Worm (Caenorhabditis elegans) whole organism, L3 larva: Measurements from ENCODE around the gene cyc-2.1.

ENCODE experiments used
- R02D3.7 ChIP-seq: fragments of 150-350 bp; optimal IDR thresholded peaks from 2 replicates; lab custom pipeline; 2014; ENCODE audit warnings: missing biosample characterization, missing genetic modification characterization
- ZK546.5 ChIP-seq: sonication (generic microtip); optimal IDR thresholded peaks from 2 replicates; lab custom pipeline; 2017; ENCODE audit warnings: missing biosample characterization, missing genetic modification characterization
- aly-2 ChIP-seq: fragments of 150-350 bp; optimal IDR thresholded peaks from 2 replicates; lab custom pipeline; 2014; ENCODE audit warnings: missing biosample characterization, missing genetic modification characterization
- ama-1 ChIP-seq: fragments of 150-350 bp; optimal IDR thresholded peaks from 2 replicates; lab custom pipeline; 2018
- ceh-16 ChIP-seq: sonication (generic microtip); optimal IDR thresholded peaks from 2 replicates; lab custom pipeline; 2017; ENCODE audit warnings: missing biosample characterization, missing genetic modification characterization
- ceh-28 ChIP-seq: fragments of 150-350 bp; optimal IDR thresholded peaks from 2 replicates; lab custom pipeline; 2014; ENCODE audit warnings: missing biosample characterization, missing genetic modification reagents, missing genetic modification characterization
- ceh-82 ChIP-seq: fragments of 150-350 bp; optimal IDR thresholded peaks from 2 replicates; lab custom pipeline; 2014; ENCODE audit warnings: missing biosample characterization, missing genetic modification characterization
- ceh-9 ChIP-seq: sonication (generic microtip); optimal IDR thresholded peaks from 2 replicates; lab custom pipeline; 2018; ENCODE audit warnings: missing biosample characterization, missing genetic modification characterization
- egl-27 ChIP-seq: sonication (generic microtip); optimal IDR thresholded peaks from 4 replicates; lab custom pipeline; 2017; ENCODE audit warnings: missing biosample characterization, missing genetic modification reagents, missing genetic modification characterization
- egl-5 ChIP-seq: fragments of 150-350 bp; optimal IDR thresholded peaks from 2 replicates; lab custom pipeline; 2017; ENCODE audit warnings: missing biosample characterization, missing genetic modification reagents, missing genetic modification characterization, inconsistent platforms
- elt-1 ChIP-seq: fragments of 150-350 bp; optimal IDR thresholded peaks from 2 replicates; lab custom pipeline; 2014; ENCODE audit warnings: missing biosample characterization, missing genetic modification characterization
- elt-2 ChIP-seq: sonication (generic microtip); optimal IDR thresholded peaks from 2 replicates; lab custom pipeline; 2016; ENCODE audit warnings: missing genetic modification reagents, mild to moderate bottlenecking, missing genetic modification characterization, missing compliant biosample characterization
- elt-3 ChIP-seq, 3 experiments: fragments of 150-350 bp in 1 of 3; sonication (generic microtip) in 2 of 3; optimal IDR thresholded peaks; 2 replicates in 2 of 3; 4 replicates in 1 of 3; lab custom pipeline; 2014 to 2017; ENCODE audit warnings: missing biosample characterization in 3 of 3, missing genetic modification characterization in 3 of 3
- eor-1 ChIP-seq, 2 experiments: fragments of 150-350 bp; optimal IDR thresholded peaks; 2 replicates each; lab custom pipeline; 2014 to 2018; ENCODE audit warnings: missing biosample characterization in 2 of 2, missing genetic modification characterization in 2 of 2
- fkh-10 ChIP-seq: sonication (generic microtip); optimal IDR thresholded peaks from 2 replicates; lab custom pipeline; 2017; ENCODE audit warnings: missing biosample characterization, missing genetic modification reagents, missing genetic modification characterization
- fkh-2 ChIP-seq: fragments of 150-350 bp; optimal IDR thresholded peaks from 2 replicates; lab custom pipeline; 2014; ENCODE audit warnings: missing biosample characterization, missing genetic modification reagents, missing genetic modification characterization
- fos-1 ChIP-seq: fragments of 150-350 bp; optimal IDR thresholded peaks from 2 replicates; lab custom pipeline; 2014; ENCODE audit warnings: missing biosample characterization, missing genetic modification characterization
- hmg-11 ChIP-seq: sonication (generic microtip); optimal IDR thresholded peaks from 2 replicates; lab custom pipeline; 2016; ENCODE audit warnings: missing genetic modification characterization, missing compliant biosample characterization
- lin-15B ChIP-seq: fragments of 150-350 bp; optimal IDR thresholded peaks from 2 replicates; lab custom pipeline; 2014; ENCODE audit warnings: missing biosample characterization, missing genetic modification characterization
- lin-39 ChIP-seq: fragments of 150-350 bp; optimal IDR thresholded peaks from 2 replicates; lab custom pipeline; 2018; ENCODE audit warnings: missing biosample characterization, missing genetic modification reagents, missing genetic modification characterization
- lsy-12 ChIP-seq: sonication (generic microtip); optimal IDR thresholded peaks from 2 replicates; lab custom pipeline; 2016; ENCODE audit warnings: mild to moderate bottlenecking, missing genetic modification characterization, missing compliant biosample characterization
- mdl-1 ChIP-seq: fragments of 150-350 bp; optimal IDR thresholded peaks from 2 replicates; lab custom pipeline; 2014; ENCODE audit warnings: missing biosample characterization, missing genetic modification characterization
- mml-1 ChIP-seq: fragments of 150-350 bp; sonication (generic microtip); optimal IDR thresholded peaks from 3 replicates; lab custom pipeline; 2014; ENCODE audit warnings: missing biosample characterization, missing genetic modification characterization
- nfya-1 ChIP-seq: sonication (generic microtip); optimal IDR thresholded peaks from 2 replicates; lab custom pipeline; 2017; ENCODE audit warnings: missing genetic modification characterization, mild to moderate bottlenecking, missing compliant biosample characterization, antibody characterized with exemption, moderate library complexity; ENCODE audit not compliant: insufficient read depth
- nhr-11 ChIP-seq: fragments of 150-350 bp; optimal IDR thresholded peaks from 2 replicates; lab custom pipeline; 2014; ENCODE audit warnings: missing biosample characterization, missing genetic modification characterization
- nhr-12 ChIP-seq: fragments of 150-350 bp; optimal IDR thresholded peaks from 2 replicates; lab custom pipeline; 2014; ENCODE audit warnings: missing biosample characterization, missing genetic modification characterization
- nhr-23 ChIP-seq: fragments of 150-350 bp; optimal IDR thresholded peaks from 2 replicates; lab custom pipeline; 2014; ENCODE audit warnings: missing biosample characterization, missing genetic modification reagents, missing genetic modification characterization
- nhr-237 ChIP-seq: fragments of 150-350 bp; optimal IDR thresholded peaks from 2 replicates; lab custom pipeline; 2014; ENCODE audit warnings: missing biosample characterization, missing genetic modification characterization
- nhr-25 ChIP-seq: sonication (generic microtip); optimal IDR thresholded peaks from 2 replicates; lab custom pipeline; 2017; ENCODE audit warnings: missing biosample characterization, missing genetic modification characterization
- nhr-28 ChIP-seq: fragments of 150-350 bp; optimal IDR thresholded peaks from 2 replicates; lab custom pipeline; 2014; ENCODE audit warnings: missing biosample characterization, missing genetic modification characterization
- nhr-43 ChIP-seq: sonication (generic microtip); optimal IDR thresholded peaks from 2 replicates; lab custom pipeline; 2016; ENCODE audit warnings: mild to moderate bottlenecking, missing genetic modification characterization, missing compliant biosample characterization; ENCODE audit not compliant: poor library complexity, severe bottlenecking
- nhr-67 ChIP-seq: fragments of 150-350 bp; optimal IDR thresholded peaks from 2 replicates; lab custom pipeline; 2014; ENCODE audit warnings: missing biosample characterization, missing genetic modification characterization
- nhr-76 ChIP-seq: fragments of 150-350 bp; sonication (generic microtip); optimal IDR thresholded peaks from 5 replicates; lab custom pipeline; 2014; ENCODE audit warnings: missing biosample characterization, missing genetic modification characterization
- nhr-77 ChIP-seq: fragments of 150-350 bp; optimal IDR thresholded peaks from 2 replicates; lab custom pipeline; 2014; ENCODE audit warnings: missing biosample characterization, missing genetic modification characterization
- pha-4 ChIP-seq: fragments of 150-350 bp; optimal IDR thresholded peaks from 2 replicates; lab custom pipeline; 2014; ENCODE audit warnings: missing biosample characterization, missing genetic modification reagents, missing genetic modification characterization
- pqm-1 ChIP-seq: fragments of 150-350 bp; optimal IDR thresholded peaks from 2 replicates; lab custom pipeline; 2017; ENCODE audit warnings: missing biosample characterization, missing genetic modification characterization, inconsistent platforms
- sea-2 ChIP-seq: fragments of 150-350 bp; sonication (generic microtip); optimal IDR thresholded peaks from 4 replicates; lab custom pipeline; 2014; ENCODE audit warnings: missing biosample characterization, missing genetic modification reagents, missing genetic modification characterization
- skn-1 ChIP-seq: fragments of 150-350 bp; optimal IDR thresholded peaks from 2 replicates; lab custom pipeline; 2014; ENCODE audit warnings: missing biosample characterization, missing genetic modification characterization
- snpc-4 ChIP-seq: fragments of 150-350 bp; optimal IDR thresholded peaks from 2 replicates; lab custom pipeline; 2014; ENCODE audit warnings: missing biosample characterization, missing genetic modification characterization
- unc-39 ChIP-seq: sonication (generic microtip); optimal IDR thresholded peaks from 4 replicates; lab custom pipeline; 2017; ENCODE audit warnings: missing biosample characterization, missing genetic modification characterization
- unc-62 ChIP-seq: fragments of 150-350 bp; sonication (generic microtip); optimal IDR thresholded peaks from 4 replicates; lab custom pipeline; 2014; ENCODE audit warnings: missing biosample characterization, missing genetic modification reagents, missing genetic modification characterization
- zag-1 ChIP-seq: fragments of 150-350 bp; optimal IDR thresholded peaks from 2 replicates; lab custom pipeline; 2014; ENCODE audit warnings: missing biosample characterization, missing genetic modification characterization
- ztf-11 ChIP-seq: fragments of 150-350 bp; optimal IDR thresholded peaks from 2 replicates; lab custom pipeline; 2014; ENCODE audit warnings: missing biosample characterization, missing genetic modification characterization
- ztf-4 ChIP-seq: fragments of 150-350 bp; optimal IDR thresholded peaks from 2 replicates; lab custom pipeline; 2014; ENCODE audit warnings: missing biosample characterization, missing genetic modification characterization

cyc-2.1 gene

DNA sequence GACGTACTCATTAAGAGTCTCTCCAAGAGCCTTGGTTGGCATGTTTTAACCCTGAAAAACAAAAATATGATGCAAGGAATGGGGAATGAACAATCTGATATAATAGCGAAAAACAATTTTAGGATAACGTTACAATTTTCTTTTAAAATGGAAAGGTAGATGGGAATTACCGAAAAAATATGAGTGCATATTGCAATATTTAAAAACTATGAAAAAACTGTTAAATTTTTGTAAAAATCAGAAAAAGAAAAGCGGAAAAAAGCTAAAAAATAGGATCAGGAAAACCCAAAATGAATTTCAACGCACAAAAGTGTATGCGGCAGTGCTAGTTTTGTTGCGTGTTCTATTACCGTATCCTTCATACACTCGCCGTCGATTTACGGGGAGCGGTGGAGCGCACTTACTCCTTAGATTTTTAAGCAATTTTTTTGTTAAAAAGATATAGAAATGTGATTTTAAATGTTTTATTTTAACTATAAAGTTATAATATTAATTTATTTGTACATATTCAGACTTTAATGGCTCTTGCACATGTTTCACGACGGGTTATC lies 991 bp upstream of the cyc-2.1 start, which contains the start of the genes rpl-20 and Y17G9B.5 (continued):
- peak; percentile 98 for TF ChIP-seq nhr-28 (tag; lab: Kevin White, UChicago)
- TF ChIP-seq mdl-1 (tag; lab: Kevin White, UChicago) = peak; percentile 31
- peak; percentile 94 for TF ChIP-seq egl-27 (tag; lab: Kevin White, UChicago)
- TF ChIP-seq fkh-2 = peak; percentile 83
- peak; percentile 85 for TF ChIP-seq sea-2 (GFP tag; lab: Kevin White, UChicago)
- no peak for TF ChIP-seq nhr-12 (tag; lab: Kevin White, UChicago)
- no peak for TF ChIP-seq eor-1 (tag; optimal IDR thresholded peaks at IDR 0.05; lab: Kevin White, UChicago)
- peak; percentile 42 for TF ChIP-seq unc-39 (tag; lab: Kevin White, UChicago)
- peak; percentile 39 for TF ChIP-seq nhr-237
- peak; percentile 100 for TF ChIP-seq nhr-23
- peak; percentile 98 for TF ChIP-seq egl-5 (tag; lab: Kevin White, UChicago)
- TF ChIP-seq elt-3 (tag; optimal IDR thresholded peaks at IDR 0.05; lab: Kevin White, UChicago) = peak; percentile 94 to 97 (median 94)
- TF ChIP-seq pqm-1 (tag; lab: Kevin White, UChicago) = peak; percentile 100
- peak; percentile 100 for TF ChIP-seq nhr-25 (tag; lab: Kevin White, UChicago)
- peak; percentile 98 for TF ChIP-seq ceh-28 (tag; lab: Kevin White, UChicago)

DNA sequence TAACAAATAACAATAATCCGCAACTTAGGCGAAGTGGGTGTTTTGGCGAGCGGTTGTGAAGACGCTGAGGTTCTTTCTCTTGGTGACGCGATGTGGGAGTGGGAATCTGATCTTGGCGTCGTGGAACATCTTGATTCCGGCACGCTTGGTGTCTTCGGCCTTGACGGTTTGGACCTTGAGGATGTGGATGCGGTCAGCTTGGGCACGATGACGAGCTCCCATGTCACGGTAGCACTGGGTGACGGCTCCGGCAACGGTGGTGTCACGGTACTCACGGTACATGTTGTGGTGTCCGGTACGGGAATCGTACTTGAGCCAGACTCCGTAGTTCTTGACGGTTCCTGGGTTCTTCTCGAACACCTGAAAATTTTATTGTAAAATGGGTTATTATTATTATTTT lies 343 bp upstream of the cyc-2.1 start:
- TF ChIP-seq nhr-28 (tag; lab: Kevin White, UChicago) = no peak
- no peak for TF ChIP-seq fos-1 (tag; lab: Kevin White, UChicago)
- no peak for TF ChIP-seq egl-5 (tag; lab: Kevin White, UChicago)
- TF ChIP-seq mml-1 (tag; lab: Kevin White, UChicago) = no peak
- no peak for TF ChIP-seq nhr-43 (tag; lab: Kevin White, UChicago)
- TF ChIP-seq elt-2 (tag; lab: Kevin White, UChicago) = no peak
- no peak for TF ChIP-seq fkh-10 (GFP tag; lab: Kevin White, UChicago)
- no peak for TF ChIP-seq ztf-11 (tag; lab: Kevin White, UChicago)
- no peak for TF ChIP-seq unc-62 (GFP tag; lab: Kevin White, UChicago)
- TF ChIP-seq elt-1 (tag; lab: Kevin White, UChicago) = no peak
- TF ChIP-seq eor-1 (tag; optimal IDR thresholded peaks at IDR 0.05; lab: Kevin White, UChicago) = no peak
- TF ChIP-seq nhr-76 (tag; lab: Kevin White, UChicago) = no peak
- no peak for TF ChIP-seq ztf-4
- no peak for TF ChIP-seq hmg-11
- TF ChIP-seq unc-39 (tag; lab: Kevin White, UChicago) = no peak
- no peak for TF ChIP-seq lin-39
- TF ChIP-seq pha-4 = no peak
- no peak for TF ChIP-seq lin-15B (tag; lab: Kevin White, UChicago)
- no peak for TF ChIP-seq nhr-12 (tag; lab: Kevin White, UChicago)
- TF ChIP-seq, all 47 proteins: peak for 0

DNA sequence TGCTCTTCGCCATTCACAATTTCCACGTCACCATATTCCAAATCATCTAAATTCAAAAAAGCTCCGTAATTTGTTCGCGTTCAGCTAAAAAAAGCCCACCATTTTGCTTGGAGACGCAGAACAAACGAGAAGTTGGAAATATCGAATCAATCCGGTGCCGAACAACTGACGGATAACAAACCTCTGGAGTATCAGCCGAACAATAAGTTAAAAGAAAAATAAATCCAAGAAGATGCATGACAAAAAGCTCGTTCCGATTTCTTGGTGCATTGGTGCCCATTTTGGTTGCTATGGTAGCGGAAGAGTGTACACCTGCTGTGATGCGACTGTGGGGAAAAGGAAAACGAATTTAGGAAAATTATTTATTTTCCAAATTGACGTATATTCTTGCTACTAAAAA lies 1.3 kb downstream of the cyc-2.1 start, which contains the start of gene tctn-1:
TSS of gene tctn-1 (minus strand) at position 280 of the 400 bp plus-strand sequence.
- no peak for TF ChIP-seq aly-2 (tag; lab: Kevin White, UChicago)
- TF ChIP-seq lin-15B (tag; lab: Kevin White, UChicago) = peak; percentile 16
- no peak for TF ChIP-seq ztf-4
- no peak for TF ChIP-seq egl-5 (tag; lab: Kevin White, UChicago)
- peak; percentile 36 for TF ChIP-seq R02D3.7 (tag; lab: Kevin White, UChicago)
- TF ChIP-seq nfya-1 (tag; lab: Kevin White, UChicago) = peak; percentile 24
- TF ChIP-seq elt-2 (tag; lab: Kevin White, UChicago) = no peak
- peak; percentile 65 for TF ChIP-seq ama-1
- TF ChIP-seq nhr-12 (tag; lab: Kevin White, UChicago) = no peak
- no peak for TF ChIP-seq fos-1 (tag; lab: Kevin White, UChicago)
- no peak for TF ChIP-seq fkh-2
- no peak for TF ChIP-seq nhr-67 (tag; lab: Kevin White, UChicago)

DNA sequence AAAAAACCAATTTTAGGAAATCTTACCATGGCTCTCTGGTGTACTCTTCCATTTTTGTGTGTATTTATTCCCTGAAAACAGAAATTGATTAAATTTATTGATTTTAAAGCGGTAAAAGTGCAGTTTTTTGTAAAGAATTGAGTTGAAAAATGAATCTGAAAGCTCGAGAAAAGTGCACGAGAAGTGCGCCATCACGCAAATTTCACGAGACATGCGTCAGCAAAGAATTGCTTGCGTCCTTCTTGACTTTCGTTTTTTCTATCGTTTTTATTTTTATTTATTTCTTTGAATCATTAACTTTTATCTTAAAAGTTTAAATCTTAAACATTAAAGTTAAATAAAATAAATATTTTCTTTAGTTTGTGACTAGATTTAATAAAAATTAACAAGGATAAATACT lies 3.4 kb downstream of the cyc-2.1 start, which contains the start of gene timm-17B.1:
TSS of gene timm-17B.1 (minus strand) at position 71 of the 400 bp plus-strand sequence.
- no peak for TF ChIP-seq nhr-76 (tag; lab: Kevin White, UChicago)
- TF ChIP-seq ceh-9 = no peak
- TF ChIP-seq nhr-11 (tag; lab: Kevin White, UChicago) = no peak
- no peak for TF ChIP-seq ceh-16 (tag; lab: Kevin White, UChicago)
- no peak for TF ChIP-seq fkh-2
- TF ChIP-seq ZK546.5 (tag; lab: Kevin White, UChicago) = no peak
- no peak for TF ChIP-seq nhr-67 (tag; lab: Kevin White, UChicago)
- TF ChIP-seq nhr-23 = peak; percentile 66
- no peak for TF ChIP-seq egl-27 (tag; lab: Kevin White, UChicago)
- peak; percentile 52 for TF ChIP-seq skn-1 (tag; lab: Kevin White, UChicago)
- TF ChIP-seq snpc-4 (tag; lab: Kevin White, UChicago) = peak; percentile 29
- no peak for TF ChIP-seq elt-1 (tag; lab: Kevin White, UChicago)
- no peak for TF ChIP-seq lin-39
- peak; percentile 13 for TF ChIP-seq nhr-25 (tag; lab: Kevin White, UChicago)
- TF ChIP-seq nhr-28 (tag; lab: Kevin White, UChicago) = no peak
- no peak for TF ChIP-seq unc-62 (GFP tag; lab: Kevin White, UChicago)
- peak; percentile 76 for TF ChIP-seq lin-15B (tag; lab: Kevin White, UChicago)
- no peak for TF ChIP-seq mdl-1 (tag; lab: Kevin White, UChicago)
- no peak for TF ChIP-seq ceh-82
- peak; percentile 73 for TF ChIP-seq R02D3.7 (tag; lab: Kevin White, UChicago)
- TF ChIP-seq zag-1 (tag; lab: Kevin White, UChicago) = no peak
- TF ChIP-seq unc-39 (tag; lab: Kevin White, UChicago) = no peak
- TF ChIP-seq nhr-12 (tag; lab: Kevin White, UChicago) = no peak
- peak; percentile 21 for TF ChIP-seq lsy-12 (tag; lab: Kevin White, UChicago)
- TF ChIP-seq ztf-11 (tag; lab: Kevin White, UChicago) = no peak
- no peak for TF ChIP-seq nhr-237
- TF ChIP-seq nhr-77 (tag; lab: Kevin White, UChicago) = no peak
